Worm (Caenorhabditis elegans): ENCODE measurements around the gene F38B6.8.

DNA sequence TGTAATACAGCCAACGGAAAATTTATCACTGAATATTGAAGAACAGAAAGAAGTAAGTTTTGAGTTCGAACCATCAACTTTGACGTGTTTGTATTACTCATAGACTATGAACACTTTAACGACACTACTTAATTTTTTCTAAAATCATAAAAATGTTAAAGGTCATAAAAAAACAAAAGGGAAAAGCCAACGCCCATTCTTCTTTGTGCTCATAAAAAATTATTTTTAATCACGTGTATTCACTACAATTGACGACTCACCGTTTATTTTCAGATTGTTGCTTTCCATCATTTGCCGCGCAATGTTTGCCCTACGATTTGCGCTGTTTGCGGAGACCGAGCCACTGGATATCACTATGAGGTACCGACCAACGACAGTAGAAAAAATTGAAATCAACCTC is 26.3 kb downstream of the F38B6.8 start:
- TF ChIP-seq aly-2 (tag; optimal IDR thresholded peaks at IDR 0.05) (no peak), zag-1 (tag; optimal IDR thresholded peaks at IDR 0.05) (no peak), lin-39 (tag; optimal IDR thresholded peaks at IDR 0.05) (no peak), nhr-11 (tag; optimal IDR thresholded peaks at IDR 0.05) (no peak), mdl-1 (tag; optimal IDR thresholded peaks at IDR 0.05) (no peak), unc-62 (GFP tag; optimal IDR thresholded peaks at IDR 0.05) (no peak), nhr-12 (tag; optimal IDR thresholded peaks at IDR 0.05) (no peak), elt-3 (tag; optimal IDR thresholded peaks at IDR 0.05) (no peak)

Data from whole organism, L2 larva.